Fruit fly (Drosophila melanogaster): ENCODE measurements around the gene Xport-A.

Gene Xport-A

dm6 chr3R:19875118-19875887, 39.9 kb downstream of the Xport-A start, which contains the start of gene Mrp5 (continued):
- TF ChIP-seq H15 (GFP tag; IDR thresholded peaks at IDR 0.05) = peak; percentile 51; the same call in 1 of the 3 replicates
- no peak for TF ChIP-seq Side (GFP tag; optimal IDR thresholded peaks at IDR 0.05)
- TF ChIP-seq Atf-2 (GFP tag; optimal IDR thresholded peaks at IDR 0.05) = no peak
- TF ChIP-seq CG31224 (GFP tag; IDR thresholded peaks at IDR 0.05) = peak; percentile 47
- peak; percentile 32 for TF ChIP-seq tin (GFP tag; optimal IDR thresholded peaks at IDR 0.05)
- peak; percentile 80 for TF ChIP-seq slbo (GFP tag; IDR thresholded peaks at IDR 0.05)
- peak; percentile 9 for TF ChIP-seq fd3F (GFP tag; optimal IDR thresholded peaks at IDR 0.05)
- peak; percentile 20 for TF ChIP-seq CG17829 (tag; optimal IDR thresholded peaks at IDR 0.05)
- TF ChIP-seq cas (GFP tag; IDR thresholded peaks at IDR 0.05) = no peak
- TF ChIP-seq Meics (GFP tag; optimal IDR thresholded peaks at IDR 0.05) = peak; percentile 59
- peak; percentile 11 for TF ChIP-seq CG5180 (GFP tag; optimal IDR thresholded peaks at IDR 0.05)
- TF ChIP-seq CG16779 (GFP tag; IDR thresholded peaks at IDR 0.05) = no peak
- no peak for TF ChIP-seq CG3065 (GFP tag; optimal IDR thresholded peaks at IDR 0.05)
- TF ChIP-seq CG17612 (GFP tag; IDR thresholded peaks at IDR 0.05) = no peak
- TF ChIP-seq CG14710 (tag; optimal IDR thresholded peaks at IDR 0.05) = no peak
- TF ChIP-seq pum (GFP tag; optimal IDR thresholded peaks at IDR 0.05) = no peak
- no peak for TF ChIP-seq twi (tag; optimal IDR thresholded peaks at IDR 0.05)
- TF ChIP-seq CG8290 (GFP tag; optimal IDR thresholded peaks at IDR 0.05) = no peak
- TF ChIP-seq CG8290 (tag; optimal IDR thresholded peaks at IDR 0.05) = peak in 1 of 2 experiments; percentile 20
- TF ChIP-seq p53 (GFP tag; optimal IDR thresholded peaks at IDR 0.05) = no peak
- peak; percentile 29 for TF ChIP-seq fd64A (GFP tag; optimal IDR thresholded peaks at IDR 0.05)
- no peak for TF ChIP-seq CG1647 (GFP tag; optimal IDR thresholded peaks at IDR 0.05)
- TF ChIP-seq CG33557 (GFP tag; optimal IDR thresholded peaks at IDR 0.05) = no peak
- TF ChIP-seq sim (GFP tag; IDR thresholded peaks at IDR 0.05) = 0 out of 2 replicates have a peak, but pooled peaks have one; percentile 49
- TF ChIP-seq CG17186 (GFP tag; optimal IDR thresholded peaks at IDR 0.05) = peak; percentile 11
- TF ChIP-seq CG6689 (GFP tag; IDR thresholded peaks at IDR 0.05) = peak; percentile 57
- 0 out of 2 replicates have a peak, but pooled peaks have one; percentile 35 for TF ChIP-seq CG8765 (GFP tag; IDR thresholded peaks at IDR 0.05)
- TF ChIP-seq CG6854 (GFP tag; optimal IDR thresholded peaks at IDR 0.05) = peak; percentile 12
- peak; percentile 41 for TF ChIP-seq CG15269 (tag; optimal IDR thresholded peaks at IDR 0.05)
- 0 out of 2 replicates have a peak, but pooled peaks have one; percentile 35 for TF ChIP-seq ham (GFP tag; IDR thresholded peaks at IDR 0.05)
- TF ChIP-seq Dek (tag; optimal IDR thresholded peaks at IDR 0.05) = peak; percentile 19
- no peak for TF ChIP-seq Myb (GFP tag; optimal IDR thresholded peaks at IDR 0.05)
- TF ChIP-seq CG18262 (tag; optimal IDR thresholded peaks at IDR 0.05) = peak; percentile 31
- no peak for TF ChIP-seq ab (GFP tag; optimal IDR thresholded peaks at IDR 0.05)
- TF ChIP-seq CG7786 (GFP tag; optimal IDR thresholded peaks at IDR 0.05) = no peak
- TF ChIP-seq dati (GFP tag; IDR thresholded peaks at IDR 0.05) = no peak
- TF ChIP-seq CG4328 (GFP tag; optimal IDR thresholded peaks at IDR 0.05) = peak; percentile 12
- peak; percentile 77 for TF ChIP-seq HLHmδ (GFP tag; optimal IDR thresholded peaks at IDR 0.05)
- TF ChIP-seq Ptx1 (GFP tag; IDR thresholded peaks at IDR 0.05) = peak; percentile 52
- TF ChIP-seq PHDP (tag; optimal IDR thresholded peaks at IDR 0.05) = peak; percentile 31
- TF ChIP-seq Hr78 (GFP tag; optimal IDR thresholded peaks at IDR 0.05) = no peak
- TF ChIP-seq onecut (GFP tag; IDR thresholded peaks at IDR 0.05) = peak; percentile 75
- TF ChIP-seq gfzf (GFP tag; optimal IDR thresholded peaks at IDR 0.05) = no peak
- peak; percentile 26 for TF ChIP-seq CG13424 (tag; optimal IDR thresholded peaks at IDR 0.05)
- 0 out of 2 replicates have a peak, but pooled peaks have one; percentile 6 for TF ChIP-seq ara (GFP tag; IDR thresholded peaks at IDR 0.05)
- TF ChIP-seq ato (GFP tag; IDR thresholded peaks at IDR 0.05; ENCODE audit: partially characterized antibody) = no peak
- TF ChIP-seq CG3281 (GFP tag; optimal IDR thresholded peaks at IDR 0.05) = peak; percentile 26
- TF ChIP-seq ERR (GFP tag; optimal IDR thresholded peaks at IDR 0.05) = no peak
- TF ChIP-seq gcm2 (GFP tag; optimal IDR thresholded peaks at IDR 0.05) = no peak
- TF ChIP-seq sob (GFP tag; IDR thresholded peaks at IDR 0.05) = peak; percentile 63

Data from whole organism, embryonic.